Worm (Caenorhabditis elegans): Measurements from ENCODE around the gene C37H5.13.

DNA sequence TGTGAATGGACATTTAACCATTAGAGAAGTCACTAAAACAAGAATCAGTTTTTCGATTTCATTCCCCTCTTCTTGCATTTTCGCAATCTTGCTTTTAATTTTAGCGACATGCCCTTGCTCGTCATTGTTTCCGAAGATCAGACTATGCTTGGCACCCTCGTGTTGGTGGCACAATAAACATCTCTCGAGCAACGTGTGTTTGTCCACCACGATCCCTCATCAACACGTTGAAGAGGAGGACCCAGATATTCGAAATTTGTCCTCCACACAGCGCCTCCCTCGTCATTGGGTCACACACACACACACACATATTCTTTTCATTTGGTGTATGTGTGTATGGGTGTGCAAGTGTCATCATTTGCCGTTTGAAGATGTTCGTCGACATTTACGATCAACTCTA is 2.6 kb upstream of the C37H5.13 start, which contains the start of gene srd-32:
- TF ChIP-seq sptf-2 (GFP tag; optimal IDR thresholded peaks at IDR 0.05) (no peak), snpc-4 (GFP tag; optimal IDR thresholded peaks at IDR 0.05) (no peak), snpc-4 (tag; optimal IDR thresholded peaks at IDR 0.05) (no peak), K12H6.12 (tag; optimal IDR thresholded peaks at IDR 0.05) (no peak), Y67H2A.10 (GFP tag; conservative IDR thresholded peaks at IDR 0.05) (no peak), hmg-20 (GFP tag; IDR thresholded peaks at IDR 0.05) (no peak), F49E8.2 (tag; optimal IDR thresholded peaks at IDR 0.05; ENCODE audit: insufficient read depth) (no peak), bed-2 (GFP tag; IDR thresholded peaks at IDR 0.05) (no peak)

Data from whole organism, young adult.